Worm (Caenorhabditis elegans) whole organism, mixed stage, embryonic: ENCODE measurements around the gene degt-1.

ENCODE experiments used
- M03D4.4 ChIP-seq: sonication (generic microtip); optimal IDR thresholded peaks from 2 replicates; lab custom pipeline; 2017; ENCODE audit warnings: mild to moderate bottlenecking, missing genetic modification characterization, missing compliant biosample characterization
- bed-3 ChIP-seq: fragments of 200-800 bp; sonication (Bioruptor generic); optimal IDR thresholded peaks from 3 replicates; lab custom pipeline; 2018; ENCODE audit warnings: mild to moderate bottlenecking, missing genetic modification characterization, moderate library complexity, missing compliant biosample characterization
- ceh-39 ChIP-seq: fragments of 150-350 bp; optimal IDR thresholded peaks from 2 replicates; lab custom pipeline; 2014; ENCODE audit warnings: missing biosample characterization, missing genetic modification characterization
- ceh-43 ChIP-seq: fragments of 200-800 bp; sonication (Bioruptor generic); optimal IDR thresholded peaks from 2 replicates; lab custom pipeline; 2018; ENCODE audit warnings: mild to moderate bottlenecking, missing genetic modification characterization, moderate library complexity, missing compliant biosample characterization
- ceh-83 ChIP-seq: fragments of 200-800 bp; sonication (Bioruptor generic); optimal IDR thresholded peaks from 2 replicates; lab custom pipeline; 2018; ENCODE audit warnings: mild to moderate bottlenecking, missing genetic modification characterization, missing compliant biosample characterization
- ces-1 ChIP-seq: fragments of 150-350 bp; optimal IDR thresholded peaks from 2 replicates; lab custom pipeline; 2014; ENCODE audit warnings: missing biosample characterization, missing genetic modification reagents, missing genetic modification characterization
- cnd-1 ChIP-seq: fragments of 200-800 bp; sonication (Bioruptor generic); optimal IDR thresholded peaks from 2 replicates; lab custom pipeline; 2018; ENCODE audit warnings: mild to moderate bottlenecking, missing genetic modification characterization, missing compliant biosample characterization
- elt-1 ChIP-seq: sonication (generic microtip); optimal IDR thresholded peaks from 2 replicates; lab custom pipeline; 2017; ENCODE audit warnings: missing genetic modification characterization, mild to moderate bottlenecking, missing compliant biosample characterization, antibody characterized with exemption, moderate library complexity, borderline replicate concordance; ENCODE audit not compliant: insufficient read depth
- flh-1 ChIP-seq: fragments of 200-800 bp; sonication (Bioruptor generic); optimal IDR thresholded peaks from 2 replicates; lab custom pipeline; 2018; ENCODE audit warnings: mild to moderate bottlenecking, missing genetic modification characterization, moderate library complexity, missing compliant biosample characterization
- ham-2 ChIP-seq: fragments of 200-800 bp; sonication (Bioruptor generic); optimal IDR thresholded peaks from 2 replicates; lab custom pipeline; 2018; ENCODE audit warnings: mild to moderate bottlenecking, missing genetic modification characterization, missing compliant biosample characterization
- hlh-1 ChIP-seq: fragments of 150-350 bp; optimal IDR thresholded peaks from 2 replicates; lab custom pipeline; 2014; ENCODE audit warnings: missing biosample characterization, missing genetic modification reagents, missing genetic modification characterization
- lin-13 ChIP-seq: fragments of 150-350 bp; optimal IDR thresholded peaks from 2 replicates; lab custom pipeline; 2014; ENCODE audit warnings: missing biosample characterization, missing genetic modification characterization
- lin-32 ChIP-seq: fragments of 200-800 bp; sonication (Bioruptor generic); optimal IDR thresholded peaks from 2 replicates; lab custom pipeline; 2018; ENCODE audit warnings: mild to moderate bottlenecking, missing genetic modification characterization, missing compliant biosample characterization
- lsy-2 ChIP-seq: fragments of 150-350 bp; optimal IDR thresholded peaks from 2 replicates; lab custom pipeline; 2014; ENCODE audit warnings: missing biosample characterization, missing genetic modification characterization
- mab-5 ChIP-seq: fragments of 150-350 bp; optimal IDR thresholded peaks from 2 replicates; lab custom pipeline; 2014; ENCODE audit warnings: missing biosample characterization, missing genetic modification characterization
- mep-1 ChIP-seq: fragments of 150-350 bp; optimal IDR thresholded peaks from 2 replicates; lab custom pipeline; 2017; ENCODE audit warnings: missing biosample characterization, missing genetic modification reagents, missing genetic modification characterization, inconsistent platforms
- nhr-2 ChIP-seq: fragments of 150-350 bp; optimal IDR thresholded peaks from 2 replicates; lab custom pipeline; 2014; ENCODE audit warnings: missing biosample characterization, missing genetic modification characterization
- nhr-237 ChIP-seq: fragments of 150-350 bp; optimal IDR thresholded peaks from 2 replicates; lab custom pipeline; 2014; ENCODE audit warnings: missing biosample characterization, missing genetic modification characterization
- nhr-76 ChIP-seq: sonication (generic microtip); optimal IDR thresholded peaks from 2 replicates; lab custom pipeline; 2017; ENCODE audit warnings: missing biosample characterization, missing genetic modification characterization
- pha-4 ChIP-seq: fragments of 150-350 bp; optimal IDR thresholded peaks from 2 replicates; lab custom pipeline; 2018; ENCODE audit warnings: missing biosample characterization, missing genetic modification reagents, missing genetic modification characterization
- sem-2 ChIP-seq: fragments of 200-800 bp; sonication (Bioruptor generic); optimal IDR thresholded peaks from 2 replicates; lab custom pipeline; 2018; ENCODE audit warnings: mild to moderate bottlenecking, missing genetic modification characterization, missing compliant biosample characterization
- snpc-4 ChIP-seq: fragments of 150-350 bp; optimal IDR thresholded peaks from 2 replicates; lab custom pipeline; 2014; ENCODE audit warnings: missing biosample characterization, missing genetic modification characterization
- tbx-8 ChIP-seq: fragments of 200-800 bp; sonication (Bioruptor generic); optimal IDR thresholded peaks from 2 replicates; lab custom pipeline; 2018; ENCODE audit warnings: mild to moderate bottlenecking, missing genetic modification characterization, moderate library complexity, missing compliant biosample characterization
- unc-120 ChIP-seq: sonication (generic microtip); optimal IDR thresholded peaks from 2 replicates; lab custom pipeline; 2017; ENCODE audit warnings: missing genetic modification characterization, missing compliant biosample characterization; ENCODE audit not compliant: poor library complexity, severe bottlenecking
- unc-39 ChIP-seq: fragments of 150-350 bp; optimal IDR thresholded peaks from 2 replicates; lab custom pipeline; 2014; ENCODE audit warnings: missing biosample characterization, missing genetic modification characterization
- unc-62 ChIP-seq: fragments of 150-350 bp; optimal IDR thresholded peaks from 2 replicates; lab custom pipeline; 2014; ENCODE audit warnings: missing biosample characterization, missing genetic modification reagents, missing genetic modification characterization
- zip-8 ChIP-seq: fragments of 150-350 bp; optimal IDR thresholded peaks from 2 replicates; lab custom pipeline; 2014; ENCODE audit warnings: missing biosample characterization, missing genetic modification characterization
- ztf-11 ChIP-seq: fragments of 150-350 bp; optimal IDR thresholded peaks from 2 replicates; lab custom pipeline; 2014; ENCODE audit warnings: missing biosample characterization, missing genetic modification characterization

Gene degt-1

ce11 chrV:10548981-10549380 lies 8.9 kb downstream of the degt-1 start, which contains the start of gene srd-34:
TSS of gene srd-34 (minus strand) at chrV:10549081.
- TF ChIP-seq ztf-11 (tag; lab: Kevin White, UChicago) (no peak), bed-3 (no peak), nhr-76 (tag; lab: Kevin White, UChicago) (no peak)

ce11 chrV:10549717-10550116 lies 9.6 kb downstream of the degt-1 start, which contains the start of gene F32G8.2:
TSS of gene F32G8.2 (plus strand) at chrV:10550017.
- TF ChIP-seq unc-62 (GFP tag; lab: Kevin White, UChicago) (no peak), ceh-83 (GFP tag; lab: Kevin White, UChicago) (no peak), pha-4 (tag; lab: Kevin White, UChicago) (no peak), mep-1 (no peak)

ce11 chrV:10555239-10555638 lies 15.1 kb downstream of the degt-1 start, which contains the start of gene F32G8.3:
TSS of gene F32G8.3 (minus strand) at chrV:10555339.
- TF ChIP-seq ceh-83 (GFP tag; lab: Kevin White, UChicago) (no peak), unc-120 (tag; lab: Kevin White, UChicago) (no peak), mep-1 (no peak), mab-5 (no peak), snpc-4 (no peak), unc-39 (tag; lab: Kevin White, UChicago) (no peak), ham-2 (GFP tag; lab: Kevin White, UChicago) (no peak), unc-62 (GFP tag; lab: Kevin White, UChicago) (no peak), nhr-2 (no peak)
- TF ChIP-seq, all 35 proteins: peak for 0

ce11 chrV:10556362-10556761 lies 16.2 kb downstream of the degt-1 start:
- no peak for TF ChIP-seq flh-1 (GFP tag; lab: Kevin White, UChicago)
- no peak for TF ChIP-seq M03D4.4
- TF ChIP-seq unc-39 (tag; lab: Kevin White, UChicago) = no peak
- TF ChIP-seq elt-1 (tag; lab: Kevin White, UChicago) = no peak
- TF ChIP-seq pha-4 (tag; lab: Kevin White, UChicago) = no peak
- TF ChIP-seq mab-5 = no peak
- TF ChIP-seq, all 35 proteins: peak for 0

- no peak for TF ChIP-seq elt-1 (tag; lab: Kevin White, UChicago)
- TF ChIP-seq hlh-1 (tag; lab: Kevin White, UChicago) = no peak
These were observed 17.0 kb downstream of the degt-1 start for ce11 chrV:10557094-10557493.

ce11 chrV:10557676-10558075 lies 17.6 kb downstream of the degt-1 start, which contains the start of gene best-14:
TSS of gene best-14 (plus strand) at chrV:10557976.
- TF ChIP-seq elt-1 (tag; lab: Kevin White, UChicago) = no peak
- no peak for TF ChIP-seq lsy-2
- no peak for TF ChIP-seq pha-4 (tag; lab: Kevin White, UChicago)
- no peak for TF ChIP-seq ces-1 (GFP tag; lab: Kevin White, UChicago)
- TF ChIP-seq nhr-237 (tag; lab: Kevin White, UChicago) = no peak
- no peak for TF ChIP-seq lin-32 (GFP tag; lab: Kevin White, UChicago)
- no peak for TF ChIP-seq ceh-39

- TF ChIP-seq cnd-1 (tag; lab: Kevin White, UChicago) (no peak), ceh-39 (no peak), tbx-8 (GFP tag; lab: Kevin White, UChicago) (no peak), elt-1 (tag; lab: Kevin White, UChicago) (no peak), nhr-76 (tag; lab: Kevin White, UChicago) (no peak), ztf-11 (tag; lab: Kevin White, UChicago) (no peak), ceh-43 (GFP tag; lab: Kevin White, UChicago) (no peak), nhr-2 (no peak), lin-13 (tag; lab: Kevin White, UChicago) (no peak), mep-1 (no peak), ceh-83 (GFP tag; lab: Kevin White, UChicago) (no peak), sem-2 (GFP tag; lab: Kevin White, UChicago) (no peak), ham-2 (GFP tag; lab: Kevin White, UChicago) (no peak), zip-8 (tag; lab: Kevin White, UChicago) (no peak), bed-3 (no peak), unc-120 (tag; lab: Kevin White, UChicago) (no peak), pha-4 (tag; lab: Kevin White, UChicago) (no peak), lin-32 (GFP tag; lab: Kevin White, UChicago) (no peak)
These were observed 20.5 kb downstream of the degt-1 start, which contains the start of gene col-152 for ce11 chrV:10560621-10561020. TSS of gene col-152 (plus strand) at chrV:10560921.
